Fruit fly (Drosophila melanogaster) whole organism, embryonic: ENCODE data around the gene CG43401.
A peak's percentile ranks its signal among the peaks of the same experiment; 100 is the strongest.

Source experiments
- Bdp1 ChIP-seq: fragments of 200-800 bp; sonication (Bioruptor generic); optimal IDR thresholded peaks from 3 replicates; lab custom pipeline; 2016; ENCODE audit warnings: missing biosample characterization, missing genetic modification characterization
- CG10543 ChIP-seq: fragments of 200-800 bp; sonication (Bioruptor generic); optimal IDR thresholded peaks from 3 replicates; lab custom pipeline; 2017; ENCODE audit warnings: missing biosample characterization, mild to moderate bottlenecking, missing genetic modification characterization, moderate library complexity
- CG10979 ChIP-seq: fragments of 200-800 bp; sonication (Bioruptor generic); optimal IDR thresholded peaks from 2 replicates; lab custom pipeline; 2018; ENCODE audit warnings: missing biosample characterization, mild to moderate bottlenecking, missing genetic modification characterization, moderate library complexity
- CG12744 ChIP-seq: fragments of 200-800 bp; sonication (Bioruptor generic); optimal IDR thresholded peaks from 2 replicates; lab custom pipeline; 2016; ENCODE audit warnings: missing biosample characterization, missing genetic modification characterization
- CG13287 ChIP-seq: fragments of 200-800 bp; sonication (Bioruptor generic); IDR thresholded peaks from 2 replicates; pipeline ENCODE4 v1.3.6; 2022; ENCODE audit warnings: missing biosample characterization, missing genetic modification characterization; ENCODE audit not compliant: partially characterized antibody
- CG13894 ChIP-seq: fragments of 200-800 bp; sonication (Bioruptor generic); optimal IDR thresholded peaks from 3 replicates; lab custom pipeline; 2018; ENCODE audit warnings: missing biosample characterization, mild to moderate bottlenecking, missing genetic modification characterization, moderate library complexity
- CG14667 ChIP-seq: fragments of 200-800 bp; sonication (Bioruptor generic); IDR thresholded peaks from 2 replicates; pipeline ENCODE4 v1.3.6; 2022; ENCODE audit warnings: missing biosample characterization, missing genetic modification characterization
- CG14965 ChIP-seq: fragments of 200-800 bp; sonication (Bioruptor generic); optimal IDR thresholded peaks from 2 replicates; lab custom pipeline; 2016; ENCODE audit warnings: missing biosample characterization, missing genetic modification characterization, borderline replicate concordance
- CG15514 ChIP-seq: fragments of 200-800 bp; sonication (Bioruptor generic); optimal IDR thresholded peaks from 3 replicates; lab custom pipeline; 2017; ENCODE audit warnings: missing biosample characterization, missing genetic modification characterization, mild to moderate bottlenecking, moderate library complexity, missing genetic modification reagents
- CG16863 ChIP-seq: fragments of 200-800 bp; sonication (Bioruptor generic); optimal IDR thresholded peaks from 3 replicates; lab custom pipeline; 2016; ENCODE audit warnings: missing biosample characterization, missing genetic modification characterization
- CG18262 ChIP-seq: fragments of 200-800 bp; optimal IDR thresholded peaks from 3 replicates; lab custom pipeline; 2019; ENCODE audit warnings: missing biosample characterization, mild to moderate bottlenecking, missing genetic modification characterization, moderate library complexity
- CG2116 ChIP-seq: fragments of 200-800 bp; sonication (Bioruptor generic); optimal IDR thresholded peaks from 3 replicates; lab custom pipeline; 2018; ENCODE audit warnings: missing biosample characterization, mild to moderate bottlenecking, missing genetic modification characterization
- CG2875 ChIP-seq: fragments of 200-800 bp; sonication (Bioruptor generic); optimal IDR thresholded peaks from 2 replicates; lab custom pipeline; 2017; ENCODE audit warnings: missing biosample characterization, mild to moderate bottlenecking, missing genetic modification characterization, missing genetic modification reagents
- CG4360 ChIP-seq: fragments of 200-800 bp; sonication (Bioruptor generic); IDR thresholded peaks from 2 replicates; pipeline ENCODE4 v1.3.6; 2022; ENCODE audit warnings: missing biosample characterization, missing genetic modification characterization
- CG4404 ChIP-seq: fragments of 200-800 bp; sonication (Bioruptor generic); IDR thresholded peaks from 2 replicates; pipeline ENCODE4 v1.3.6; 2022; ENCODE audit warnings: missing biosample characterization, missing genetic modification characterization
- CG5953 ChIP-seq: fragments of 200-800 bp; sonication (Bioruptor generic); IDR thresholded peaks from 2 replicates; pipeline ENCODE4 v1.3.6; 2022; ENCODE audit warnings: missing biosample characterization, missing genetic modification characterization
- CG8924 ChIP-seq: fragments of 200-800 bp; optimal IDR thresholded peaks from 3 replicates; lab custom pipeline; 2019; ENCODE audit warnings: missing biosample characterization, mild to moderate bottlenecking, missing genetic modification characterization, moderate library complexity
- CG9437 ChIP-seq: fragments of 200-800 bp; sonication (Bioruptor generic); optimal IDR thresholded peaks from 2 replicates; lab custom pipeline; 2018; ENCODE audit warnings: missing biosample characterization, mild to moderate bottlenecking, missing genetic modification characterization
- CG9876 ChIP-seq: fragments of 200-800 bp; sonication (Bioruptor generic); optimal IDR thresholded peaks from 2 replicates; lab custom pipeline; 2016; ENCODE audit warnings: missing biosample characterization, missing genetic modification characterization
- Camta ChIP-seq: fragments of 200-800 bp; sonication (Bioruptor generic); optimal IDR thresholded peaks from 2 replicates; lab custom pipeline; 2016; ENCODE audit warnings: missing biosample characterization, missing genetic modification characterization
- Dfd ChIP-seq, 2 experiments: fragments of >200 bp; optimal IDR thresholded peaks; 2 replicates each; lab custom pipeline; 2017; ENCODE audit warnings: missing biosample characterization in 2 of 2, missing genetic modification characterization in 2 of 2
- E2f1 ChIP-seq: fragments of 200-800 bp; sonication (Bioruptor generic); IDR thresholded peaks from 2 replicates; pipeline ENCODE4 v1.3.6; 2022; ENCODE audit warnings: missing biosample characterization, missing genetic modification characterization
- Hmr ChIP-seq: fragments of 200-800 bp; sonication (Bioruptor generic); optimal IDR thresholded peaks from 3 replicates; lab custom pipeline; 2017; ENCODE audit warnings: mild to moderate bottlenecking, missing biosample characterization, missing genetic modification reagents, missing genetic modification characterization
- Hr51 ChIP-seq, 2 experiments: fragments of 200-800 bp; sonication (Bioruptor generic); optimal IDR thresholded peaks; 2 replicates in 1 of 2; 3 replicates in 1 of 2; lab custom pipeline; 2016 to 2018; ENCODE audit warnings: missing biosample characterization in 2 of 2, missing genetic modification characterization in 2 of 2, mild to moderate bottlenecking in 1 of 2, moderate library complexity in 1 of 2
- Lhr ChIP-seq: fragments of 200-800 bp; sonication (Bioruptor generic); optimal IDR thresholded peaks from 3 replicates; lab custom pipeline; 2017; ENCODE audit warnings: mild to moderate bottlenecking, missing biosample characterization, missing genetic modification reagents, missing genetic modification characterization
- Lpt ChIP-seq: fragments of >200 bp; optimal IDR thresholded peaks from 2 replicates; lab custom pipeline; 2018; ENCODE audit warnings: missing biosample characterization, missing genetic modification characterization
- Max ChIP-seq: fragments of 200-800 bp; sonication (Bioruptor generic); optimal IDR thresholded peaks from 2 replicates; lab custom pipeline; 2016; ENCODE audit warnings: missing biosample characterization, mild to moderate bottlenecking, missing genetic modification characterization
- NC2α ChIP-seq: fragments of 200-800 bp; sonication (Bioruptor generic); optimal IDR thresholded peaks from 2 replicates; lab custom pipeline; 2016; ENCODE audit warnings: missing biosample characterization, missing genetic modification characterization
- Usf ChIP-seq: fragments of 200-800 bp; sonication (Bioruptor generic); optimal IDR thresholded peaks from 2 replicates; lab custom pipeline; 2017; ENCODE audit warnings: missing genotype, missing biosample characterization, missing genetic modification characterization
- Xbp1 ChIP-seq: fragments of 200-800 bp; sonication (Bioruptor generic); optimal IDR thresholded peaks from 3 replicates; lab custom pipeline; 2016; ENCODE audit warnings: missing biosample characterization, mild to moderate bottlenecking, missing genetic modification characterization
- ap ChIP-seq: fragments of 200-800 bp; sonication (Bioruptor generic); IDR thresholded peaks from 2 replicates; pipeline ENCODE4 v1.3.6; 2022; ENCODE audit warnings: missing biosample characterization, missing genetic modification characterization
- bcd ChIP-seq: fragments of 200-800 bp; sonication (Bioruptor generic); optimal IDR thresholded peaks from 2 replicates; lab custom pipeline; 2017; ENCODE audit warnings: missing biosample characterization, mild to moderate bottlenecking, missing genetic modification characterization
- cato ChIP-seq: fragments of 200-800 bp; sonication (Bioruptor generic); optimal IDR thresholded peaks from 2 replicates; lab custom pipeline; 2016; ENCODE audit warnings: missing biosample characterization, missing genetic modification characterization, borderline replicate concordance
- chm ChIP-seq: fragments of 200-800 bp; sonication (Bioruptor generic); IDR thresholded peaks from 2 replicates; pipeline ENCODE4 v1.3.6; 2022; ENCODE audit warnings: missing biosample characterization, missing genetic modification characterization
- croc ChIP-seq: fragments of 200-800 bp; sonication (Bioruptor generic); conservative IDR thresholded peaks from 3 replicates; pipeline ENCODE4 v1.3.6; 2022; ENCODE audit warnings: missing biosample characterization, missing genetic modification characterization
- cwo ChIP-seq: fragments of 200-800 bp; sonication (Bioruptor generic); optimal IDR thresholded peaks from 3 replicates; lab custom pipeline; 2017; ENCODE audit warnings: missing biosample characterization, missing genetic modification characterization, mild to moderate bottlenecking, moderate library complexity, missing genetic modification reagents
- da ChIP-seq: fragments of 200-800 bp; sonication (Bioruptor generic); optimal IDR thresholded peaks from 2 replicates; lab custom pipeline; 2016; ENCODE audit warnings: missing biosample characterization, missing genetic modification characterization
- eve ChIP-seq, 2 experiments: fragments of >200 bp; optimal IDR thresholded peaks; 2 replicates each; lab custom pipeline; 2017; ENCODE audit warnings: missing biosample characterization in 2 of 2, missing genetic modification characterization in 2 of 2
- inv ChIP-seq: fragments of 200-800 bp; sonication (Bioruptor generic); IDR thresholded peaks from 2 replicates; pipeline ENCODE4 v1.3.6; 2022; ENCODE audit warnings: missing biosample characterization, missing genetic modification characterization; ENCODE audit not compliant: partially characterized antibody
- kah ChIP-seq: fragments of 200-800 bp; sonication (Bioruptor generic); optimal IDR thresholded peaks from 2 replicates; lab custom pipeline; 2018; ENCODE audit warnings: missing biosample characterization, mild to moderate bottlenecking, missing genetic modification characterization
- lola ChIP-seq, 3 experiments: fragments of >200 bp in 2 of 3; fragments of 200-800 bp in 1 of 3; sonication (Bioruptor generic) in 1 of 3; optimal IDR thresholded peaks; 2 replicates each; lab custom pipeline; 2017 to 2019; ENCODE audit warnings: missing biosample characterization in 3 of 3, missing genetic modification characterization in 3 of 3, mild to moderate bottlenecking in 1 of 3, moderate library complexity in 1 of 3
- odd ChIP-seq: fragments of 200-800 bp; sonication (Bioruptor generic); optimal IDR thresholded peaks from 2 replicates; lab custom pipeline; 2017; ENCODE audit warnings: missing biosample characterization, mild to moderate bottlenecking, missing genetic modification characterization
- pan ChIP-seq, 4 experiments: fragments of >200 bp in 3 of 4; fragments of 200-800 bp in 1 of 4; sonication (Bioruptor generic) in 1 of 4; optimal IDR thresholded peaks in 3 of 4; IDR thresholded peaks in 1 of 4; 2 replicates each; pipeline versions ENCODE4 v1.3.6 to Lab custom; 2017 to 2022; ENCODE audit warnings: missing biosample characterization in 2 of 4, missing genetic modification characterization in 2 of 4, mixed read lengths in 1 of 4
- peb ChIP-seq: fragments of 200-800 bp; sonication (Bioruptor generic); IDR thresholded peaks from 2 replicates; pipeline ENCODE4 v1.3.6; 2022; ENCODE audit warnings: missing biosample characterization, missing genetic modification characterization
- pho ChIP-seq: fragments of 200-800 bp; sonication (Bioruptor generic); optimal IDR thresholded peaks from 2 replicates; lab custom pipeline; 2016; ENCODE audit warnings: missing biosample characterization, missing genetic modification characterization
- run ChIP-seq: fragments of 200-800 bp; sonication (Bioruptor generic); optimal IDR thresholded peaks from 3 replicates; lab custom pipeline; 2018; ENCODE audit warnings: missing biosample characterization, mild to moderate bottlenecking, missing genetic modification characterization
- sc ChIP-seq, 3 experiments: fragments of >200 bp in 2 of 3; fragments of 200-800 bp in 1 of 3; sonication (Bioruptor generic) in 1 of 3; optimal IDR thresholded peaks; 2 replicates in 2 of 3; 3 replicates in 1 of 3; lab custom pipeline; 2017; ENCODE audit warnings: mild to moderate bottlenecking in 1 of 3, missing biosample characterization in 1 of 3, missing genetic modification characterization in 1 of 3, missing genetic modification reagents in 1 of 3
- tgo ChIP-seq: fragments of 200-800 bp; sonication (Bioruptor generic); IDR thresholded peaks from 3 replicates; pipeline ENCODE4 v1.3.6; 2022; ENCODE audit warnings: missing biosample characterization, missing genetic modification characterization
- wek ChIP-seq: fragments of 200-800 bp; sonication (Bioruptor generic); optimal IDR thresholded peaks from 3 replicates; lab custom pipeline; 2018; ENCODE audit warnings: missing biosample characterization, mild to moderate bottlenecking, missing genetic modification characterization, moderate library complexity
- z ChIP-seq: fragments of 200-800 bp; sonication (Bioruptor generic); IDR thresholded peaks from 3 replicates; pipeline ENCODE4 v1.3.6; 2022; ENCODE audit warnings: missing biosample characterization, missing genetic modification characterization

CG43401 gene

DNA sequence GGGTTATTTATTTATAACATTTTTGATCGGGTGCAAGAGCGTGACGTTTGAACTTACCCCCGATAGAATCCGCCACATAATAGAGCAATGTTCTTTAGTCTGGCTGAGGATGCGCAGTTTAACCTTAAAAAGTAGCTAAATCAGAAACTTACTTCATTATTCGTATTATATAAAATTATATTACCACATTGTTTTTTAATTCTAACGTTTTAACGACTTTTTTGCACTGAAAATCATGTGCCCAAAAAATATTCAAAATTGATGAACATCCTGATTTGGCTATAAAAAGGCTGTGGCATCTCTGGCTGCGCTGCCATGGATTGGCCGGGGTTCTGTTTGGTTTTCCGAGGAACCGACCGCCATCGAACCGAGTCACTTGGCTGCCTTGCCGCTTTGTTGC is 41.7 kb downstream of the CG43401 start (continued):
- TF ChIP-seq croc (GFP tag; lab: Robert Waterston, UW): no peak
- no peak for TF ChIP-seq CG12744 (GFP tag; lab: Kevin White, UChicago)
- no peak for TF ChIP-seq Max
- TF ChIP-seq pan (optimal IDR thresholded peaks at IDR 0.05; lab: Kevin White, UChicago): no peak
- TF ChIP-seq pan (GFP tag; optimal IDR thresholded peaks at IDR 0.05 in 1 of 2, IDR thresholded peaks at IDR 0.05 in 1 of 2): no peak
- no peak for TF ChIP-seq peb
- TF ChIP-seq CG4360: no peak
- TF ChIP-seq CG5953: no peak
- no peak for TF ChIP-seq CG14667 (GFP tag; lab: Robert Waterston, UW)
- TF ChIP-seq Hr51 (GFP tag; optimal IDR thresholded peaks at IDR 0.05; lab: Kevin White, UChicago): peak in 1 of 2 experiments; percentile 20
- no peak for TF ChIP-seq Hmr (GFP tag; lab: Kevin White, UChicago)
- TF ChIP-seq CG2116 (GFP tag; lab: Kevin White, UChicago): no peak
- no peak for TF ChIP-seq CG9437
- no peak for TF ChIP-seq NC2α (GFP tag; lab: Kevin White, UChicago)
- TF ChIP-seq chm (GFP tag; lab: Robert Waterston, UW): no peak
- no peak for TF ChIP-seq E2f1
- peak in 1 of 3 experiments; percentile 33 for TF ChIP-seq lola (GFP tag; optimal IDR thresholded peaks at IDR 0.05; lab: Kevin White, UChicago)
- TF ChIP-seq z (GFP tag; lab: Robert Waterston, UW): no peak
- no peak for TF ChIP-seq eve (GFP tag; optimal IDR thresholded peaks at IDR 0.05; lab: Kevin White, UChicago)
- peak; percentile 1 for TF ChIP-seq Xbp1 (GFP tag; lab: Kevin White, UChicago)
- TF ChIP-seq Dfd (GFP tag; optimal IDR thresholded peaks at IDR 0.05; lab: Kevin White, UChicago): no peak
- TF ChIP-seq CG15514 (GFP tag; lab: Kevin White, UChicago): no peak
- no peak for TF ChIP-seq CG2875
- no peak for TF ChIP-seq Camta
- TF ChIP-seq da (GFP tag; lab: Kevin White, UChicago): no peak
- no peak for TF ChIP-seq Lpt (GFP tag; lab: Kevin White, UChicago)
- no peak for TF ChIP-seq Bdp1 (GFP tag; lab: Kevin White, UChicago)
- no peak for TF ChIP-seq bcd
- TF ChIP-seq CG8924 (tag; lab: Kevin White, UChicago): peak; percentile 50
- TF ChIP-seq inv (GFP tag; lab: Robert Waterston, UW): no peak
- TF ChIP-seq CG10543: no peak
- TF ChIP-seq run (tag; lab: Kevin White, UChicago): no peak
- no peak for TF ChIP-seq sc (optimal IDR thresholded peaks at IDR 0.05; lab: Kevin White, UChicago)
- TF ChIP-seq sc (GFP tag; optimal IDR thresholded peaks at IDR 0.05; lab: Kevin White, UChicago): no peak
- peak; percentile 17 for TF ChIP-seq CG10979
- no peak for TF ChIP-seq ap (GFP tag; lab: Robert Waterston, UW)
- no peak for TF ChIP-seq CG9876 (GFP tag; lab: Kevin White, UChicago)
- no peak for TF ChIP-seq cato
- TF ChIP-seq tgo: 0 out of 3 replicates have a peak, but pooled peaks have one; percentile 20
- 0 out of 2 replicates have a peak, but pooled peaks have one; percentile 20 for TF ChIP-seq CG4404 (GFP tag; lab: Robert Waterston, UW)
- TF ChIP-seq Usf: no peak
- TF ChIP-seq CG13287 (GFP tag; lab: Robert Waterston, UW): no peak
- TF ChIP-seq pho (GFP tag; lab: Kevin White, UChicago): no peak
- TF ChIP-seq cwo (GFP tag; lab: Kevin White, UChicago): no peak
- no peak for TF ChIP-seq kah (GFP tag; lab: Kevin White, UChicago)
- no peak for TF ChIP-seq CG16863 (GFP tag; lab: Kevin White, UChicago)
- TF ChIP-seq wek (GFP tag; lab: Kevin White, UChicago): no peak
- TF ChIP-seq CG18262 (tag; lab: Kevin White, UChicago): peak; percentile 54
- TF ChIP-seq CG13894 (tag; lab: Kevin White, UChicago): no peak
- no peak for TF ChIP-seq CG14965 (GFP tag; lab: Kevin White, UChicago)
- no peak for TF ChIP-seq odd (GFP tag; lab: Kevin White, UChicago)
- TF ChIP-seq Lhr (GFP tag; lab: Kevin White, UChicago): no peak
